Fruit fly (Drosophila melanogaster) whole organism: ENCODE results near the gene Gss1.

Experiments
- Dll ChIP-seq: fragments of >200 bp; optimal IDR thresholded peaks from 2 replicates; lab custom pipeline; 2017
- psq ChIP-seq: fragments of >200 bp; optimal IDR thresholded peaks from 2 replicates; lab custom pipeline; 2017
- usp ChIP-seq: fragments of >200 bp; optimal IDR thresholded peaks from 2 replicates; lab custom pipeline; 2017; ENCODE audit warnings: missing biosample characterization, missing genetic modification characterization, mixed read lengths

- TF ChIP-seq Dll (lab: Kevin White, UChicago) (no peak), psq (lab: Kevin White, UChicago) (no peak), usp (GFP tag; lab: Kevin White, UChicago) (no peak)
Observed at dm6 chrX:17914508-17914907, 25.2 kb downstream of the Gss1 start.
